Worm (Caenorhabditis elegans): ENCODE data around the gene lsm-7.

The lsm-7 gene

ce11 chrIV:10918877-10919560, 14.3 kb upstream of the lsm-7 start (continued):
- TF ChIP-seq rnt-1 (tag; optimal IDR thresholded peaks at IDR 0.05): peak; percentile 70
- TF ChIP-seq lin-35 (GFP tag; optimal IDR thresholded peaks at IDR 0.05): peak; percentile 72 to 76
- peak; percentile 51 for TF ChIP-seq unc-130 (tag; optimal IDR thresholded peaks at IDR 0.05)
- peak; percentile 57 for TF ChIP-seq elt-2 (tag; optimal IDR thresholded peaks at IDR 0.05)
- no peak for TF ChIP-seq ceh-63 (GFP tag; optimal IDR thresholded peaks at IDR 0.05)
- no peak for TF ChIP-seq mef-2 (tag; optimal IDR thresholded peaks at IDR 0.05)
- no peak for TF ChIP-seq sptf-1 (tag; optimal IDR thresholded peaks at IDR 0.05)
- peak; percentile 46; the same call in 1 of the 2 replicates for TF ChIP-seq ceh-88 (GFP tag; IDR thresholded peaks at IDR 0.05)
- TF ChIP-seq elt-3 (tag; optimal IDR thresholded peaks at IDR 0.05): peak in 1 of 6 experiments; percentile 57
- TF ChIP-seq lir-3 (tag; optimal IDR thresholded peaks at IDR 0.05; ENCODE audit: poor library complexity): no peak
- TF ChIP-seq egl-27 (tag; optimal IDR thresholded peaks at IDR 0.05): peak in 1 of 2 experiments; percentile 63
- TF ChIP-seq mep-1 (tag; optimal IDR thresholded peaks at IDR 0.05): peak; percentile 81
- TF ChIP-seq aha-1 (tag; optimal IDR thresholded peaks at IDR 0.05): peak; percentile 48
- peak; percentile 87 for TF ChIP-seq tbx-2 (tag; optimal IDR thresholded peaks at IDR 0.05)
- peak; percentile 10 for TF ChIP-seq lin-39 (tag; optimal IDR thresholded peaks at IDR 0.05)
- no peak for TF ChIP-seq ama-1 (optimal IDR thresholded peaks at IDR 0.05)
- peak; percentile 49 for TF ChIP-seq nhr-90 (tag; optimal IDR thresholded peaks at IDR 0.05; ENCODE audit: poor library complexity)

- TF ChIP-seq tbx-2 (tag; optimal IDR thresholded peaks at IDR 0.05) (no peak), fkh-10 (GFP tag; optimal IDR thresholded peaks at IDR 0.05) (no peak)
These were observed 13.5 kb upstream of the lsm-7 start, which contains the start of gene rbr-2 for ce11 chrIV:10919770-10920169. Gene rbr-2 (plus strand): TSS chrIV:10920070.

ce11 chrIV:10933777-10934546, 660 bp downstream of the lsm-7 start:
- TF ChIP-seq nhr-71 (tag; optimal IDR thresholded peaks at IDR 0.05): peak; percentile 57
- TF ChIP-seq nhr-47 (tag; optimal IDR thresholded peaks at IDR 0.05): peak; percentile 34
- TF ChIP-seq F16B12.6 (tag; optimal IDR thresholded peaks at IDR 0.05): no peak
- TF ChIP-seq mdl-1 (tag; optimal IDR thresholded peaks at IDR 0.05): no peak
- TF ChIP-seq lin-13 (GFP tag; optimal IDR thresholded peaks at IDR 0.05): no peak
- TF ChIP-seq fkh-8 (tag; optimal IDR thresholded peaks at IDR 0.05): no peak
- peak; percentile 22 for TF ChIP-seq irx-1 (tag; optimal IDR thresholded peaks at IDR 0.05)
- TF ChIP-seq ama-1 (optimal IDR thresholded peaks at IDR 0.05): peak; percentile 84
- no peak for TF ChIP-seq aha-1 (tag; optimal IDR thresholded peaks at IDR 0.05)
- no peak for TF ChIP-seq grh-1 (GFP tag; IDR thresholded peaks at IDR 0.05)
- TF ChIP-seq lin-14 (GFP tag; optimal IDR thresholded peaks at IDR 0.05): peak; percentile 14
- TF ChIP-seq isw-1 (GFP tag; IDR thresholded peaks at IDR 0.05): no peak
- no peak for TF ChIP-seq zag-1 (tag; optimal IDR thresholded peaks at IDR 0.05)
- TF ChIP-seq C16A3.4 (tag; optimal IDR thresholded peaks at IDR 0.05): no peak
- TF ChIP-seq hlh-4 (tag; optimal IDR thresholded peaks at IDR 0.05): no peak
- TF ChIP-seq nhr-85 (tag): peak; percentile 57
- no peak for TF ChIP-seq dpl-1 (GFP tag; optimal IDR thresholded peaks at IDR 0.05)
- no peak for TF ChIP-seq ceh-8 (GFP tag; optimal IDR thresholded peaks at IDR 0.05)
- no peak for TF ChIP-seq elt-3 (tag; optimal IDR thresholded peaks at IDR 0.05)
- peak; percentile 8 for TF ChIP-seq rnt-1 (tag; optimal IDR thresholded peaks at IDR 0.05)
- peak; percentile 16 for TF ChIP-seq zip-4 (GFP tag; optimal IDR thresholded peaks at IDR 0.05)
- TF ChIP-seq ceh-88 (GFP tag; IDR thresholded peaks at IDR 0.05): peak; percentile 44; the same call in 1 of the 2 replicates
- TF ChIP-seq nhr-11 (tag; optimal IDR thresholded peaks at IDR 0.05): no peak
- no peak for TF ChIP-seq mab-9 (GFP tag; IDR thresholded peaks at IDR 0.05)
- no peak for TF ChIP-seq lir-3 (tag; optimal IDR thresholded peaks at IDR 0.05; ENCODE audit: poor library complexity)
- TF ChIP-seq efl-1 (optimal IDR thresholded peaks at IDR 0.05): no peak
- peak in 1 of 2 experiments; percentile 80 for TF ChIP-seq efl-1 (GFP tag; optimal IDR thresholded peaks at IDR 0.05 in 1 of 2)
- no peak for TF ChIP-seq ztf-11 (tag; optimal IDR thresholded peaks at IDR 0.05)
- no peak for TF ChIP-seq C34B4.2 (tag; optimal IDR thresholded peaks at IDR 0.05)
- TF ChIP-seq elt-2 (tag; optimal IDR thresholded peaks at IDR 0.05): peak; percentile 31
- peak; percentile 21; the same call in 1 of the 2 replicates for TF ChIP-seq nhr-19 (GFP tag; conservative IDR thresholded peaks at IDR 0.05)
- no peak for TF ChIP-seq fos-1 (tag; optimal IDR thresholded peaks at IDR 0.05)
- TF ChIP-seq C04F5.9 (tag; optimal IDR thresholded peaks at IDR 0.05): no peak
- peak; percentile 39 for TF ChIP-seq nhr-90 (tag; optimal IDR thresholded peaks at IDR 0.05; ENCODE audit: poor library complexity)
- no peak for TF ChIP-seq skn-1 (tag; optimal IDR thresholded peaks at IDR 0.05)
